Worm (Caenorhabditis elegans) whole organism, L3 larva: Measurements from ENCODE around the gene spp-30.
A peak's percentile ranks its signal among the peaks of the same experiment; 100 is the strongest.

Source experiments
- ZK546.5 ChIP-seq: sonication (generic microtip); optimal IDR thresholded peaks from 2 replicates; lab custom pipeline; 2017; ENCODE audit warnings: missing biosample characterization, missing genetic modification characterization
- aly-2 ChIP-seq: fragments of 150-350 bp; optimal IDR thresholded peaks from 2 replicates; lab custom pipeline; 2014; ENCODE audit warnings: missing biosample characterization, missing genetic modification characterization
- ceh-28 ChIP-seq: fragments of 150-350 bp; optimal IDR thresholded peaks from 2 replicates; lab custom pipeline; 2014; ENCODE audit warnings: missing biosample characterization, missing genetic modification reagents, missing genetic modification characterization
- ceh-82 ChIP-seq: fragments of 150-350 bp; optimal IDR thresholded peaks from 2 replicates; lab custom pipeline; 2014; ENCODE audit warnings: missing biosample characterization, missing genetic modification characterization
- ceh-9 ChIP-seq: sonication (generic microtip); optimal IDR thresholded peaks from 2 replicates; lab custom pipeline; 2018; ENCODE audit warnings: missing biosample characterization, missing genetic modification characterization
- daf-12 ChIP-seq: fragments of 150-350 bp; optimal IDR thresholded peaks from 2 replicates; lab custom pipeline; 2014; ENCODE audit warnings: missing biosample characterization, missing genetic modification reagents, missing genetic modification characterization
- egl-27 ChIP-seq: sonication (generic microtip); optimal IDR thresholded peaks from 4 replicates; lab custom pipeline; 2017; ENCODE audit warnings: missing biosample characterization, missing genetic modification reagents, missing genetic modification characterization
- egl-5 ChIP-seq: fragments of 150-350 bp; optimal IDR thresholded peaks from 2 replicates; lab custom pipeline; 2017; ENCODE audit warnings: missing biosample characterization, missing genetic modification reagents, missing genetic modification characterization, inconsistent platforms
- elt-2 ChIP-seq: sonication (generic microtip); optimal IDR thresholded peaks from 2 replicates; lab custom pipeline; 2016; ENCODE audit warnings: missing genetic modification reagents, mild to moderate bottlenecking, missing genetic modification characterization, missing compliant biosample characterization
- eor-1 ChIP-seq, 2 experiments: fragments of 150-350 bp; optimal IDR thresholded peaks; 2 replicates each; lab custom pipeline; 2014 to 2018; ENCODE audit warnings: missing biosample characterization in 2 of 2, missing genetic modification characterization in 2 of 2
- fkh-10 ChIP-seq: sonication (generic microtip); optimal IDR thresholded peaks from 2 replicates; lab custom pipeline; 2017; ENCODE audit warnings: missing biosample characterization, missing genetic modification reagents, missing genetic modification characterization
- hmg-11 ChIP-seq: sonication (generic microtip); optimal IDR thresholded peaks from 2 replicates; lab custom pipeline; 2016; ENCODE audit warnings: missing genetic modification characterization, missing compliant biosample characterization
- jun-1 ChIP-seq: fragments of 150-350 bp; optimal IDR thresholded peaks from 2 replicates; lab custom pipeline; 2014; ENCODE audit warnings: missing biosample characterization, missing genetic modification reagents, missing genetic modification characterization
- lin-15B ChIP-seq: fragments of 150-350 bp; optimal IDR thresholded peaks from 2 replicates; lab custom pipeline; 2014; ENCODE audit warnings: missing biosample characterization, missing genetic modification characterization
- lin-39 ChIP-seq: fragments of 150-350 bp; optimal IDR thresholded peaks from 2 replicates; lab custom pipeline; 2018; ENCODE audit warnings: missing biosample characterization, missing genetic modification reagents, missing genetic modification characterization
- lsy-12 ChIP-seq: sonication (generic microtip); optimal IDR thresholded peaks from 2 replicates; lab custom pipeline; 2016; ENCODE audit warnings: mild to moderate bottlenecking, missing genetic modification characterization, missing compliant biosample characterization
- nfya-1 ChIP-seq: sonication (generic microtip); optimal IDR thresholded peaks from 2 replicates; lab custom pipeline; 2017; ENCODE audit warnings: missing genetic modification characterization, mild to moderate bottlenecking, missing compliant biosample characterization, antibody characterized with exemption, moderate library complexity; ENCODE audit not compliant: insufficient read depth
- nhr-11 ChIP-seq: fragments of 150-350 bp; optimal IDR thresholded peaks from 2 replicates; lab custom pipeline; 2014; ENCODE audit warnings: missing biosample characterization, missing genetic modification characterization
- nhr-12 ChIP-seq: fragments of 150-350 bp; optimal IDR thresholded peaks from 2 replicates; lab custom pipeline; 2014; ENCODE audit warnings: missing biosample characterization, missing genetic modification characterization
- nhr-23 ChIP-seq: fragments of 150-350 bp; optimal IDR thresholded peaks from 2 replicates; lab custom pipeline; 2014; ENCODE audit warnings: missing biosample characterization, missing genetic modification reagents, missing genetic modification characterization
- nhr-237 ChIP-seq: fragments of 150-350 bp; optimal IDR thresholded peaks from 2 replicates; lab custom pipeline; 2014; ENCODE audit warnings: missing biosample characterization, missing genetic modification characterization
- nhr-25 ChIP-seq: sonication (generic microtip); optimal IDR thresholded peaks from 2 replicates; lab custom pipeline; 2017; ENCODE audit warnings: missing biosample characterization, missing genetic modification characterization
- nhr-28 ChIP-seq: fragments of 150-350 bp; optimal IDR thresholded peaks from 2 replicates; lab custom pipeline; 2014; ENCODE audit warnings: missing biosample characterization, missing genetic modification characterization
- nhr-67 ChIP-seq: fragments of 150-350 bp; optimal IDR thresholded peaks from 2 replicates; lab custom pipeline; 2014; ENCODE audit warnings: missing biosample characterization, missing genetic modification characterization
- nhr-77 ChIP-seq: fragments of 150-350 bp; optimal IDR thresholded peaks from 2 replicates; lab custom pipeline; 2014; ENCODE audit warnings: missing biosample characterization, missing genetic modification characterization
- pha-4 ChIP-seq: fragments of 150-350 bp; optimal IDR thresholded peaks from 2 replicates; lab custom pipeline; 2014; ENCODE audit warnings: missing biosample characterization, missing genetic modification reagents, missing genetic modification characterization
- pqm-1 ChIP-seq: fragments of 150-350 bp; optimal IDR thresholded peaks from 2 replicates; lab custom pipeline; 2017; ENCODE audit warnings: missing biosample characterization, missing genetic modification characterization, inconsistent platforms
- sea-2 ChIP-seq: fragments of 150-350 bp; sonication (generic microtip); optimal IDR thresholded peaks from 4 replicates; lab custom pipeline; 2014; ENCODE audit warnings: missing biosample characterization, missing genetic modification reagents, missing genetic modification characterization
- snpc-4 ChIP-seq: fragments of 150-350 bp; optimal IDR thresholded peaks from 2 replicates; lab custom pipeline; 2014; ENCODE audit warnings: missing biosample characterization, missing genetic modification characterization
- tbx-2 ChIP-seq: sonication (generic microtip); optimal IDR thresholded peaks from 2 replicates; lab custom pipeline; 2016; ENCODE audit warnings: mild to moderate bottlenecking, missing genetic modification characterization, missing compliant biosample characterization
- unc-39 ChIP-seq: sonication (generic microtip); optimal IDR thresholded peaks from 4 replicates; lab custom pipeline; 2017; ENCODE audit warnings: missing biosample characterization, missing genetic modification characterization
- unc-62 ChIP-seq: fragments of 150-350 bp; sonication (generic microtip); optimal IDR thresholded peaks from 4 replicates; lab custom pipeline; 2014; ENCODE audit warnings: missing biosample characterization, missing genetic modification reagents, missing genetic modification characterization
- zag-1 ChIP-seq: fragments of 150-350 bp; optimal IDR thresholded peaks from 2 replicates; lab custom pipeline; 2014; ENCODE audit warnings: missing biosample characterization, missing genetic modification characterization
- ztf-11 ChIP-seq: fragments of 150-350 bp; optimal IDR thresholded peaks from 2 replicates; lab custom pipeline; 2014; ENCODE audit warnings: missing biosample characterization, missing genetic modification characterization
- ztf-4 ChIP-seq: fragments of 150-350 bp; optimal IDR thresholded peaks from 2 replicates; lab custom pipeline; 2014; ENCODE audit warnings: missing biosample characterization, missing genetic modification characterization

The spp-30 gene

DNA sequence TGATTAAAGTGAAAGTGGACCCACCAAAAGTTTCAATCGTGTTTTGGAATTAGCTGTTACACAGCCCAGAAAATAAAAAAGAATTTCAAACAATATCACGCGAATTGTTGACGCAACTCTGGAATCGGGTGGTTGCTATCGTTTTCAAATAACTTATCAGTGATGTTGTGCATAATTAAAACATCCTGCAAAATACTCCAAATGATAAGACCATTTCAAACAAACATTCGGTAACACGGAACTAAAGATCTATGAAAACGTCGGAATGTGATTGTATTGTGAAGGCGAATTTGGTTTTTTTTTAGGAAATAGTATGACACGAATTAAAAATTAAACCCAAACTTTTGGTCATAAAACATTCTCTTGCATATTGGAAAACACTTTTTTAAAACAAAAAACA lies at the start of gene spp-30:
TSS of gene spp-30 (minus strand) at position 101 of the 400 bp plus-strand sequence.
- TF ChIP-seq zag-1 (tag; lab: Kevin White, UChicago) (no peak), nhr-25 (no peak), unc-39 (no peak), jun-1 (no peak), nhr-28 (tag; lab: Kevin White, UChicago) (no peak), tbx-2 (tag; lab: Kevin White, UChicago) (no peak), snpc-4 (tag; lab: Kevin White, UChicago) (no peak), hmg-11 (no peak), ceh-9 (no peak), nhr-12 (tag; lab: Kevin White, UChicago) (no peak)

DNA sequence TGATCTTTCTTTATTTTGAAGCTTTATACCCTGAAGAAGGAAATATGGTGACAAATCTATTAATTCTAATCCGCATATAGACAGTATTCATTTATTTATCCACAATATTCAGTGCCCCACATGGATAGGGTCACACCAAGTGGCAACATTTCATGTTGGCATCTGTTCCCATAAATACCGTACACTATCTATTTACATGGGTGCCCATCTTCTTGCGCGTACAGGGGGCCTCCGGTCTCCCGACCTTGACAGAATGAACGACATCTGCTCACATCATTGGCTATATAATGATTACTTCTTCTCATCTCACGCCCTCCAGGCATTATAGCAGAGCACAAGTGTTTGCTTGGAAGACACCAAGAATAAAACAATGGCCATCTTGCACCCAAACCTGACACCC lies 47.1 kb upstream of the spp-30 start:
- TF ChIP-seq unc-62 = no peak
- TF ChIP-seq egl-27 (tag; lab: Kevin White, UChicago) = no peak
- TF ChIP-seq fkh-10 (GFP tag; lab: Kevin White, UChicago) = no peak
- TF ChIP-seq jun-1 = no peak
- TF ChIP-seq tbx-2 (tag; lab: Kevin White, UChicago) = no peak
- no peak for TF ChIP-seq nhr-77 (tag; lab: Kevin White, UChicago)
- TF ChIP-seq lsy-12 (tag; lab: Kevin White, UChicago) = no peak
- TF ChIP-seq nhr-11 = no peak
- TF ChIP-seq eor-1 (tag; optimal IDR thresholded peaks at IDR 0.05; lab: Kevin White, UChicago) = no peak
- TF ChIP-seq zag-1 (tag; lab: Kevin White, UChicago) = no peak
- TF ChIP-seq sea-2 (GFP tag; lab: Kevin White, UChicago) = no peak
- no peak for TF ChIP-seq ceh-28 (tag; lab: Kevin White, UChicago)
- TF ChIP-seq hmg-11 = no peak

DNA sequence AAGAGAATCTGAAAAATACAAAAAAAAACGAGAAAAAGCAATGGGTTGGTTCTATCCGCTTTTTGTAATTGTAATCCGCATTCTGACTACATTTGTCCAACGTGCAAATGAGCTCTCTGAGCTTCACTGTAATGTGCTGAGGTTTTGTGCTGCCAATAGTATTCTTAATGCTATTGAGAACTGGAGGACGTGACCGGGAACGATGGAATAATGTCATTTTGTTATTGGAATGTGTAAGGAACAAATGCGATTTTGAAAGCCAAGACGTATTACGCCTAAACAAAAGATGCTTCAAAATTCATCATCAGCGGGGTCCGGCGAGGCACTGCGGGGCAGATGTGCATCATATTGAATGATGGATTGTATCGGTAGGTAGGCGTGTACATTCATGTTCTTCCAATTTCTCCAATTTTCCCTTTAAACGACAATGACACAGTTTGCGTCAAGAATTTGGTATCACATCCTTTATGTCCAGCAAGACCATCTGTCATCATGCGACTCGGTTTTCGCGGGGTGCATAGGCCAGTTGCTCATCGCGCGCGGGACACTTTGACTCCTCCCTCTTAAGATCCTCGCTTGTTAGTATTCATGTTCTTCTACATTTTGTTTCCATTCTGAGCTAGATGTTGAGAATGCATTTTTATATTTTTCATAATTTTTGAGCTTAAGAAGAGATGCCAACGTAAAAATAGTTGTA lies 44.7 kb upstream of the spp-30 start:
- TF ChIP-seq ztf-11 (tag; lab: Kevin White, UChicago) = no peak
- no peak for TF ChIP-seq nhr-23 (tag; lab: Kevin White, UChicago)
- TF ChIP-seq ztf-4 (tag; lab: Kevin White, UChicago) = no peak
- TF ChIP-seq ceh-9 = no peak
- TF ChIP-seq daf-12 (tag; lab: Kevin White, UChicago) = no peak
- no peak for TF ChIP-seq lin-15B (tag; lab: Kevin White, UChicago)
- TF ChIP-seq nhr-12 (tag; lab: Kevin White, UChicago) = no peak
- no peak for TF ChIP-seq nhr-237
- TF ChIP-seq pqm-1 (tag; lab: Kevin White, UChicago) = no peak
- no peak for TF ChIP-seq nhr-67 (tag; lab: Kevin White, UChicago)
- TF ChIP-seq aly-2 (tag; lab: Kevin White, UChicago) = no peak
- TF ChIP-seq nhr-11 = no peak
- TF ChIP-seq elt-2 (tag; lab: Kevin White, UChicago) = no peak
- no peak for TF ChIP-seq ZK546.5 (tag; lab: Kevin White, UChicago)
- TF ChIP-seq snpc-4 (tag; lab: Kevin White, UChicago) = no peak
- no peak for TF ChIP-seq nhr-25
- TF ChIP-seq pha-4 (tag; lab: Kevin White, UChicago) = no peak

DNA sequence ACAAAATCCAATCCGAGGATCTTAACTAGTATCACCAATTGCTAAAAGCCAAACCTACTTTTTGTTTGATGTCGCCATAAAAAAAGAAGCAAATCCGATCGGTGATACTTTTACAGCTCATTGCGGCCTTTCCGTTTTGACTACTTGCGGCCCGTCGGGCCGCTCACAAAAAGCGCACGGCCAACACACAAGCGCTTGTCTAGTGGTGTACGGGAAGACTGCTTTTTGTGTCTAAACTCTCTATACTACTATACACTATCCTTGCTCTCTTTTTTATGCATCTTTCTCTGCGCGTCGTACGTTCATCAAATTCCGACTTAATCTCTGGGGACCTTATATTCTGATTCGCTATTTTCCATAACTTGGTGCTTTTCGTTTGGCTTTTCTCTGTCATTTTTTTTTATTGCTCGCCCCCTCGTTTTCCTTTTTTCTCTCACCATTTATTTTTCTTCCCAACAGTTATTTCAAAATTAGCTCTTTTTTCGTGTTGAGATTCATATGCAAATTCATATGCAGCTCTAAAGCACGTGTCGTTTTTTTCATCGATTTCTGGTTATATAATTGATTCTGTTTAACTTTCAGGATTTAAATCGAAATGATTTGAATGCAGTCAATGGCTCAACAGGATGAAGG lies 38.2 kb upstream of the spp-30 start, which contains the start of gene noca-2:
TSS of gene noca-2 (plus strand) at position 583 of the 633 bp plus-strand sequence.
- TF ChIP-seq hmg-11 (peak; percentile 48), pha-4 (tag; lab: Kevin White, UChicago) (peak; percentile 38), unc-62 (peak; percentile 2), lsy-12 (tag; lab: Kevin White, UChicago) (no peak), nhr-77 (tag; lab: Kevin White, UChicago) (no peak), egl-5 (peak; percentile 29), jun-1 (no peak), pqm-1 (tag; lab: Kevin White, UChicago) (peak; percentile 8), lin-39 (tag; lab: Kevin White, UChicago) (peak; percentile 60), ceh-82 (tag; lab: Kevin White, UChicago) (no peak), nfya-1 (tag; lab: Kevin White, UChicago) (peak; percentile 77), sea-2 (GFP tag; lab: Kevin White, UChicago) (no peak), zag-1 (tag; lab: Kevin White, UChicago) (no peak)
- TF ChIP-seq, all 47 proteins: peak for 7
